Fruit fly (Drosophila melanogaster) whole organism, embryonic: Measurements from ENCODE around the gene Lcp65Ab1.

Experiments used
- ATbp ChIP-seq: fragments of 200-800 bp; sonication (Bioruptor generic); optimal IDR thresholded peaks from 2 replicates; lab custom pipeline; 2017; ENCODE audit warnings: missing biosample characterization, mild to moderate bottlenecking, missing genetic modification characterization, missing genetic modification reagents
- Abd-B ChIP-seq: fragments of 200-800 bp; sonication (Bioruptor generic); optimal IDR thresholded peaks from 2 replicates; lab custom pipeline; 2018; ENCODE audit warnings: missing biosample characterization, mild to moderate bottlenecking, missing genetic modification characterization, moderate library complexity
- Atf6 ChIP-seq: fragments of 200-800 bp; sonication (Bioruptor generic); IDR thresholded peaks from 2 replicates; pipeline ENCODE4 v1.3.6; 2022; ENCODE audit warnings: missing biosample characterization, missing genetic modification characterization
- CG10267 ChIP-seq: fragments of 200-800 bp; sonication (Bioruptor generic); optimal IDR thresholded peaks from 2 replicates; lab custom pipeline; 2018; ENCODE audit warnings: missing biosample characterization, mild to moderate bottlenecking, missing genetic modification characterization, moderate library complexity
- CG12104 ChIP-seq: fragments of 200-800 bp; sonication (Bioruptor generic); optimal IDR thresholded peaks from 3 replicates; lab custom pipeline; 2016; ENCODE audit warnings: missing biosample characterization, missing genetic modification characterization
- CG12155 ChIP-seq: fragments of 200-800 bp; sonication (Bioruptor generic); optimal IDR thresholded peaks from 3 replicates; lab custom pipeline; 2016; ENCODE audit warnings: missing biosample characterization, missing genetic modification characterization
- CG12299 ChIP-seq: fragments of 200-800 bp; sonication (Bioruptor generic); optimal IDR thresholded peaks from 2 replicates; lab custom pipeline; 2018; ENCODE audit warnings: missing biosample characterization, mild to moderate bottlenecking, missing genetic modification characterization
- CG1233 ChIP-seq: fragments of 200-800 bp; sonication (Bioruptor generic); optimal IDR thresholded peaks from 4 replicates; lab custom pipeline; 2018; ENCODE audit warnings: missing biosample characterization, mild to moderate bottlenecking, missing genetic modification characterization
- CG14860 ChIP-seq: fragments of 200-800 bp; sonication (Bioruptor generic); IDR thresholded peaks from 3 replicates; pipeline ENCODE4 v1.3.6; 2022; ENCODE audit warnings: missing biosample characterization, missing genetic modification characterization; ENCODE audit not compliant: partially characterized antibody
- CG15269 ChIP-seq: fragments of 200-800 bp; sonication (Bioruptor generic); optimal IDR thresholded peaks from 2 replicates; lab custom pipeline; 2018; ENCODE audit warnings: missing biosample characterization, mild to moderate bottlenecking, missing genetic modification characterization, moderate library complexity
- CG1602 ChIP-seq: fragments of 200-800 bp; sonication (Bioruptor generic); optimal IDR thresholded peaks from 3 replicates; lab custom pipeline; 2016; ENCODE audit warnings: missing biosample characterization, missing genetic modification characterization
- CG17385 ChIP-seq: fragments of 200-800 bp; sonication (Bioruptor generic); optimal IDR thresholded peaks from 3 replicates; lab custom pipeline; 2018; ENCODE audit warnings: missing biosample characterization, mild to moderate bottlenecking, missing genetic modification characterization
- CG17829 ChIP-seq: fragments of 200-800 bp; optimal IDR thresholded peaks from 2 replicates; lab custom pipeline; 2019; ENCODE audit warnings: missing biosample characterization, mild to moderate bottlenecking, missing genetic modification characterization, moderate library complexity
- CG18476 ChIP-seq: fragments of 200-800 bp; sonication (Bioruptor generic); optimal IDR thresholded peaks from 2 replicates; lab custom pipeline; 2016; ENCODE audit warnings: missing biosample characterization, mild to moderate bottlenecking, missing genetic modification characterization
- CG2712 ChIP-seq: fragments of 200-800 bp; optimal IDR thresholded peaks from 3 replicates; lab custom pipeline; 2019; ENCODE audit warnings: missing biosample characterization, mild to moderate bottlenecking, missing genetic modification characterization, moderate library complexity
- CG31224 ChIP-seq: fragments of 200-800 bp; sonication (Bioruptor generic); IDR thresholded peaks from 2 replicates; pipeline ENCODE4 v1.3.6; 2022; ENCODE audit warnings: missing biosample characterization, missing genetic modification characterization
- CG32767 ChIP-seq: fragments of 200-800 bp; sonication (Bioruptor generic); IDR thresholded peaks from 2 replicates; pipeline ENCODE4 v1.3.6; 2022; ENCODE audit warnings: missing biosample characterization, missing genetic modification characterization
- CG4424 ChIP-seq: fragments of 200-800 bp; sonication (Bioruptor generic); optimal IDR thresholded peaks from 3 replicates; lab custom pipeline; 2016; ENCODE audit warnings: missing biosample characterization, missing genetic modification characterization
- CG5180 ChIP-seq: fragments of 200-800 bp; sonication (Bioruptor generic); optimal IDR thresholded peaks from 3 replicates; lab custom pipeline; 2017; ENCODE audit warnings: missing biosample characterization, missing genetic modification characterization, mild to moderate bottlenecking, moderate library complexity, missing genetic modification reagents
- CG6254 ChIP-seq: fragments of 200-800 bp; sonication (Bioruptor generic); optimal IDR thresholded peaks from 3 replicates; lab custom pipeline; 2017; ENCODE audit warnings: mild to moderate bottlenecking, missing biosample characterization, missing genetic modification reagents, missing genetic modification characterization
- CG7357 ChIP-seq: fragments of 200-800 bp; sonication (Bioruptor generic); IDR thresholded peaks from 3 replicates; pipeline ENCODE4 v1.3.6; 2022; ENCODE audit warnings: missing biosample characterization, missing genetic modification characterization
- CG9437 ChIP-seq: fragments of 200-800 bp; sonication (Bioruptor generic); optimal IDR thresholded peaks from 2 replicates; lab custom pipeline; 2018; ENCODE audit warnings: missing biosample characterization, mild to moderate bottlenecking, missing genetic modification characterization
- Dek ChIP-seq: fragments of 200-800 bp; sonication (Bioruptor generic); optimal IDR thresholded peaks from 3 replicates; lab custom pipeline; 2019; ENCODE audit warnings: missing biosample characterization, mild to moderate bottlenecking, missing genetic modification characterization, moderate library complexity
- Drgx ChIP-seq: fragments of 200-800 bp; sonication (Bioruptor generic); IDR thresholded peaks from 2 replicates; pipeline ENCODE4 v1.3.6; 2022; ENCODE audit warnings: missing biosample characterization, missing genetic modification characterization
- Hand ChIP-seq: fragments of 200-800 bp; sonication (Bioruptor generic); optimal IDR thresholded peaks from 2 replicates; lab custom pipeline; 2017; ENCODE audit warnings: mild to moderate bottlenecking, missing biosample characterization, missing genetic modification reagents, missing genetic modification characterization
- Hmr ChIP-seq: fragments of 200-800 bp; sonication (Bioruptor generic); optimal IDR thresholded peaks from 3 replicates; lab custom pipeline; 2017; ENCODE audit warnings: mild to moderate bottlenecking, missing biosample characterization, missing genetic modification reagents, missing genetic modification characterization
- Optix ChIP-seq: fragments of 200-800 bp; sonication (Bioruptor generic); IDR thresholded peaks from 3 replicates; pipeline ENCODE4 v1.3.6; 2022; ENCODE audit warnings: missing biosample characterization, missing genetic modification characterization
- PHDP ChIP-seq: fragments of 200-800 bp; sonication (Bioruptor generic); optimal IDR thresholded peaks from 3 replicates; lab custom pipeline; 2018; ENCODE audit warnings: missing biosample characterization, mild to moderate bottlenecking, missing genetic modification characterization, moderate library complexity
- Xbp1 ChIP-seq: fragments of 200-800 bp; sonication (Bioruptor generic); optimal IDR thresholded peaks from 3 replicates; lab custom pipeline; 2016; ENCODE audit warnings: missing biosample characterization, mild to moderate bottlenecking, missing genetic modification characterization
- chinmo ChIP-seq: fragments of 200-800 bp; sonication (Bioruptor generic); IDR thresholded peaks from 4 replicates; pipeline ENCODE4 v1.3.6; 2022; ENCODE audit warnings: missing biosample characterization, missing genetic modification characterization; ENCODE audit not compliant: partially characterized antibody
- croc ChIP-seq: fragments of 200-800 bp; sonication (Bioruptor generic); conservative IDR thresholded peaks from 3 replicates; pipeline ENCODE4 v1.3.6; 2022; ENCODE audit warnings: missing biosample characterization, missing genetic modification characterization
- dmrt99B ChIP-seq: fragments of 200-800 bp; sonication (Bioruptor generic); optimal IDR thresholded peaks from 2 replicates; lab custom pipeline; 2018; ENCODE audit warnings: missing biosample characterization, mild to moderate bottlenecking, missing genetic modification characterization, moderate library complexity
- esg ChIP-seq: fragments of 200-800 bp; sonication (Bioruptor generic); conservative IDR thresholded peaks from 2 replicates; pipeline ENCODE4 v1.3.6; 2022; ENCODE audit warnings: missing biosample characterization, missing genetic modification characterization
- eve ChIP-seq, 2 experiments: fragments of >200 bp; optimal IDR thresholded peaks; 2 replicates each; lab custom pipeline; 2017; ENCODE audit warnings: missing biosample characterization in 2 of 2, missing genetic modification characterization in 2 of 2
- fd3F ChIP-seq: fragments of 200-800 bp; sonication (Bioruptor generic); optimal IDR thresholded peaks from 2 replicates; lab custom pipeline; 2018; ENCODE audit warnings: missing biosample characterization, mild to moderate bottlenecking, missing genetic modification characterization, moderate library complexity
- gem ChIP-seq: fragments of 200-800 bp; sonication (Bioruptor generic); optimal IDR thresholded peaks from 2 replicates; lab custom pipeline; 2019; ENCODE audit warnings: missing biosample characterization, mild to moderate bottlenecking, missing genetic modification characterization, moderate library complexity
- grn ChIP-seq: fragments of 200-800 bp; sonication (Bioruptor generic); optimal IDR thresholded peaks from 3 replicates; lab custom pipeline; 2017; ENCODE audit warnings: missing biosample characterization, missing genetic modification characterization
- gsb-n ChIP-seq: fragments of 200-800 bp; sonication (Bioruptor generic); optimal IDR thresholded peaks from 3 replicates; lab custom pipeline; 2018; ENCODE audit warnings: missing biosample characterization, mild to moderate bottlenecking, missing genetic modification characterization
- hb ChIP-seq: fragments of 200-800 bp; sonication (Bioruptor generic); IDR thresholded peaks from 3 replicates; pipeline ENCODE4 v1.3.6; 2022; ENCODE audit warnings: missing biosample characterization, missing genetic modification characterization; ENCODE audit not compliant: partially characterized antibody
- jigr1 ChIP-seq: fragments of 200-800 bp; sonication (Bioruptor generic); IDR thresholded peaks from 3 replicates; pipeline ENCODE4 v1.3.6; 2022; ENCODE audit warnings: missing biosample characterization, missing genetic modification characterization
- org-1 ChIP-seq: fragments of 200-800 bp; sonication (Bioruptor generic); optimal IDR thresholded peaks from 2 replicates; lab custom pipeline; 2017; ENCODE audit warnings: missing biosample characterization, missing genetic modification characterization
- pan ChIP-seq, 4 experiments: fragments of >200 bp in 3 of 4; fragments of 200-800 bp in 1 of 4; sonication (Bioruptor generic) in 1 of 4; optimal IDR thresholded peaks in 3 of 4; IDR thresholded peaks in 1 of 4; 2 replicates each; pipeline versions ENCODE4 v1.3.6 to Lab custom; 2017 to 2022; ENCODE audit warnings: missing biosample characterization in 2 of 4, missing genetic modification characterization in 2 of 4, mixed read lengths in 1 of 4
- shn ChIP-seq: fragments of 200-800 bp; sonication (Bioruptor generic); optimal IDR thresholded peaks from 3 replicates; lab custom pipeline; 2016; ENCODE audit warnings: missing biosample characterization, missing genetic modification characterization
- tin ChIP-seq: fragments of 200-800 bp; sonication (Bioruptor generic); optimal IDR thresholded peaks from 3 replicates; lab custom pipeline; 2016; ENCODE audit warnings: missing biosample characterization, missing genetic modification characterization
- tio ChIP-seq: fragments of 200-800 bp; sonication (Bioruptor generic); optimal IDR thresholded peaks from 2 replicates; lab custom pipeline; 2017; ENCODE audit warnings: missing biosample characterization, missing genetic modification characterization, inconsistent platforms
- ttk ChIP-seq: fragments of 200-800 bp; sonication (Bioruptor generic); IDR thresholded peaks from 2 replicates; pipeline ENCODE4 v2.1.2; 2022; ENCODE audit warnings: missing biosample characterization, missing genetic modification characterization
- vvl ChIP-seq: fragments of 200-800 bp; sonication (Bioruptor generic); IDR thresholded peaks from 2 replicates; pipeline ENCODE4 v1.3.6; 2022; ENCODE audit warnings: missing biosample characterization, missing genetic modification characterization
- wor ChIP-seq: fragments of 200-800 bp; sonication (Bioruptor generic); IDR thresholded peaks from 2 replicates; pipeline ENCODE4 v1.3.6; 2022; ENCODE audit warnings: missing biosample characterization, missing genetic modification characterization

Gene Lcp65Ab1

dm6 chr3L:6157327-6158032, 8.1 kb downstream of the Lcp65Ab1 start, which contains the start of gene CG13297 (continued):
- TF ChIP-seq CG12299 (peak; percentile 12), Xbp1 (GFP tag; lab: Kevin White, UChicago) (peak; percentile 44), tin (GFP tag; lab: Kevin White, UChicago) (peak; percentile 6), CG32767 (peak; percentile 69; the same call in 1 of the 2 replicates), CG31224 (GFP tag; lab: Robert Waterston, UW) (no peak), gem (tag; lab: Kevin White, UChicago) (peak; percentile 74), ttk (GFP tag; lab: Robert Waterston, UW) (peak; percentile 39; the same call in 1 of the 2 replicates), CG2712 (tag; lab: Kevin White, UChicago) (peak; percentile 78), CG1233 (GFP tag; lab: Kevin White, UChicago) (peak; percentile 45), shn (GFP tag; lab: Kevin White, UChicago) (no peak), Hmr (GFP tag; lab: Kevin White, UChicago) (peak; percentile 6), fd3F (GFP tag; lab: Kevin White, UChicago) (peak; percentile 12), CG15269 (tag; lab: Kevin White, UChicago) (peak; percentile 75), ATbp (peak; percentile 54), CG5180 (GFP tag; lab: Kevin White, UChicago) (peak; percentile 63), CG18476 (GFP tag; lab: Kevin White, UChicago) (peak; percentile 32), CG9437 (GFP tag; lab: Kevin White, UChicago) (peak; percentile 40), CG17385 (peak; percentile 20), wor (peak; percentile 58; the same call in 1 of the 2 replicates), CG1602 (peak; percentile 13), tio (GFP tag; lab: Kevin White, UChicago) (peak; percentile 32), CG14860 (no peak), PHDP (peak; percentile 40), Abd-B (peak; percentile 53), CG17829 (peak; percentile 61), dmrt99B (tag; lab: Kevin White, UChicago) (peak; percentile 88), jigr1 (peak; percentile 45; the same call in 1 of the 3 replicates), gsb-n (peak; percentile 17), CG12104 (peak; percentile 27), CG10267 (tag; lab: Kevin White, UChicago) (peak; percentile 50), Drgx (GFP tag; lab: Robert Waterston, UW) (peak; percentile 37; the same call in 1 of the 2 replicates), Hand (GFP tag; lab: Kevin White, UChicago) (no peak), org-1 (peak; percentile 37), Atf6 (GFP tag; lab: Robert Waterston, UW) (no peak), Dek (tag; lab: Kevin White, UChicago) (peak; percentile 22), eve (GFP tag; optimal IDR thresholded peaks at IDR 0.05; lab: Kevin White, UChicago) (peak in 1 of 2 experiments; percentile 48), vvl (GFP tag; lab: Robert Waterston, UW) (peak; percentile 66), CG6254 (GFP tag; lab: Kevin White, UChicago) (peak; percentile 12), esg (GFP tag; lab: Robert Waterston, UW) (peak; percentile 61), CG4424 (peak; percentile 41), pan (optimal IDR thresholded peaks at IDR 0.05; lab: Kevin White, UChicago) (no peak), pan (GFP tag; optimal IDR thresholded peaks at IDR 0.05 in 1 of 2, IDR thresholded peaks at IDR 0.05 in 1 of 2) (peak in 1 of 2 experiments; percentile 74), croc (GFP tag; lab: Robert Waterston, UW) (peak; percentile 37; the same call in 2 of the 3 replicates), grn (peak; percentile 76), CG12155 (GFP tag; lab: Kevin White, UChicago) (peak; percentile 0), chinmo (GFP tag; lab: Robert Waterston, UW) (no peak), hb (GFP tag; lab: Robert Waterston, UW) (no peak), CG7357 (no peak), Optix (GFP tag; lab: Robert Waterston, UW) (no peak)
